Worm (Caenorhabditis elegans): Measurements from ENCODE around the gene ssp-10.
A peak's percentile ranks its signal among the peaks of the same experiment; 100 is the strongest.

ssp-10 gene

DNA sequence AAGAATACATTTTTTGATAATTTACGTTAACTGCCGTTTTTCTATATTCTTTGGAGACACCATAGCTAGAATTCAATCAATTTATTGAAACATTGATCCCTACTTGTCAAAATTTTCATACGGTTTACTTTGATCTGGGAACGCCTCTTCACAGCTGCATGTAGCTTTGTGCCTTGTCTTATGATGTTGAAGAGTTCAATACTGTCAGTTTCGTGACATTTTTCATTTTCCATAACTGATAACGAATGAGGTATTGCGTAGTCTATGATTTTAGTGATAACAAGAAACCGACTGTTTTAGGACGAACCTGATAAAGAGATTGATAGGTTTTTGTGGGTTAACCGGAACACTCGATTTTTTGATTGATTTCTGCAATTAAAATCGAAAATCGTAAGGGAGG lies 49.4 kb downstream of the ssp-10 start (continued):
- TF ChIP-seq tbx-2 (tag; optimal IDR thresholded peaks at IDR 0.05) (no peak), nhr-85 (tag) (peak; percentile 25), ets-5 (GFP tag; IDR thresholded peaks at IDR 0.05) (no peak), ztf-11 (tag; optimal IDR thresholded peaks at IDR 0.05) (no peak), pqm-1 (tag; optimal IDR thresholded peaks at IDR 0.05) (peak; percentile 88), rnt-1 (tag; optimal IDR thresholded peaks at IDR 0.05) (no peak), egl-27 (tag; optimal IDR thresholded peaks at IDR 0.05) (no peak), Y116A8C.19 (tag; optimal IDR thresholded peaks at IDR 0.05; ENCODE audit: borderline replicate concordance) (no peak), nhr-47 (tag; optimal IDR thresholded peaks at IDR 0.05) (no peak), F16B12.6 (tag; optimal IDR thresholded peaks at IDR 0.05) (no peak), dsc-1 (tag; optimal IDR thresholded peaks at IDR 0.05) (no peak), pag-3 (tag; optimal IDR thresholded peaks at IDR 0.05; ENCODE audit: borderline replicate concordance, insufficient read depth) (no peak), alr-1 (tag; optimal IDR thresholded peaks at IDR 0.05; ENCODE audit: borderline replicate concordance) (no peak), fkh-10 (GFP tag; optimal IDR thresholded peaks at IDR 0.05) (no peak), egl-13 (tag; optimal IDR thresholded peaks at IDR 0.05) (no peak), C04F5.9 (tag; optimal IDR thresholded peaks at IDR 0.05) (no peak), ceh-90 (tag; optimal IDR thresholded peaks at IDR 0.05) (no peak), nhr-71 (tag; optimal IDR thresholded peaks at IDR 0.05) (peak; percentile 19), sox-4 (tag; optimal IDR thresholded peaks at IDR 0.05) (no peak), hlh-17 (GFP tag; optimal IDR thresholded peaks at IDR 0.05; ENCODE audit: borderline replicate concordance) (no peak), swsn-7 (tag; optimal IDR thresholded peaks at IDR 0.05) (no peak), unc-86 (tag; optimal IDR thresholded peaks at IDR 0.05) (no peak), nhr-76 (tag; optimal IDR thresholded peaks at IDR 0.05) (no peak), nhr-11 (tag; optimal IDR thresholded peaks at IDR 0.05) (no peak), fos-1 (tag; optimal IDR thresholded peaks at IDR 0.05) (no peak), fkh-8 (tag; optimal IDR thresholded peaks at IDR 0.05) (no peak), skn-1 (tag; optimal IDR thresholded peaks at IDR 0.05) (no peak), sptf-1 (tag; optimal IDR thresholded peaks at IDR 0.05) (no peak), lin-13 (GFP tag; optimal IDR thresholded peaks at IDR 0.05) (no peak), jun-1 (tag; optimal IDR thresholded peaks at IDR 0.05) (no peak), ztf-4 (tag; optimal IDR thresholded peaks at IDR 0.05) (no peak), hlh-4 (tag; optimal IDR thresholded peaks at IDR 0.05) (no peak)
